Worm (Caenorhabditis elegans) whole organism, mixed stage, embryonic: ENCODE data around the gene cbn-1.

ENCODE experiments used
- M03D4.4 ChIP-seq: sonication (generic microtip); optimal IDR thresholded peaks from 2 replicates; lab custom pipeline; 2017; ENCODE audit warnings: mild to moderate bottlenecking, missing genetic modification characterization, missing compliant biosample characterization
- bed-3 ChIP-seq: fragments of 200-800 bp; sonication (Bioruptor generic); optimal IDR thresholded peaks from 3 replicates; lab custom pipeline; 2018; ENCODE audit warnings: mild to moderate bottlenecking, missing genetic modification characterization, moderate library complexity, missing compliant biosample characterization
- blmp-1 ChIP-seq: fragments of 150-350 bp; optimal IDR thresholded peaks from 2 replicates; lab custom pipeline; 2014; ENCODE audit warnings: missing biosample characterization, missing genetic modification characterization
- ceh-39 ChIP-seq: fragments of 150-350 bp; optimal IDR thresholded peaks from 2 replicates; lab custom pipeline; 2014; ENCODE audit warnings: missing biosample characterization, missing genetic modification characterization
- ceh-43 ChIP-seq: fragments of 200-800 bp; sonication (Bioruptor generic); optimal IDR thresholded peaks from 2 replicates; lab custom pipeline; 2018; ENCODE audit warnings: mild to moderate bottlenecking, missing genetic modification characterization, moderate library complexity, missing compliant biosample characterization
- ceh-83 ChIP-seq: fragments of 200-800 bp; sonication (Bioruptor generic); optimal IDR thresholded peaks from 2 replicates; lab custom pipeline; 2018; ENCODE audit warnings: mild to moderate bottlenecking, missing genetic modification characterization, missing compliant biosample characterization
- ces-1 ChIP-seq: fragments of 150-350 bp; optimal IDR thresholded peaks from 2 replicates; lab custom pipeline; 2014; ENCODE audit warnings: missing biosample characterization, missing genetic modification reagents, missing genetic modification characterization
- cnd-1 ChIP-seq: fragments of 200-800 bp; sonication (Bioruptor generic); optimal IDR thresholded peaks from 2 replicates; lab custom pipeline; 2018; ENCODE audit warnings: mild to moderate bottlenecking, missing genetic modification characterization, missing compliant biosample characterization
- drap-1 ChIP-seq: fragments of 200-800 bp; sonication (Bioruptor generic); optimal IDR thresholded peaks from 3 replicates; lab custom pipeline; 2018; ENCODE audit warnings: mild to moderate bottlenecking, missing genetic modification characterization, missing compliant biosample characterization
- elt-3 ChIP-seq: fragments of 150-350 bp; optimal IDR thresholded peaks from 2 replicates; lab custom pipeline; 2014; ENCODE audit warnings: missing biosample characterization, missing genetic modification characterization
- flh-1 ChIP-seq: fragments of 200-800 bp; sonication (Bioruptor generic); optimal IDR thresholded peaks from 2 replicates; lab custom pipeline; 2018; ENCODE audit warnings: mild to moderate bottlenecking, missing genetic modification characterization, moderate library complexity, missing compliant biosample characterization
- ham-2 ChIP-seq: fragments of 200-800 bp; sonication (Bioruptor generic); optimal IDR thresholded peaks from 2 replicates; lab custom pipeline; 2018; ENCODE audit warnings: mild to moderate bottlenecking, missing genetic modification characterization, missing compliant biosample characterization
- hlh-1 ChIP-seq: fragments of 150-350 bp; optimal IDR thresholded peaks from 2 replicates; lab custom pipeline; 2014; ENCODE audit warnings: missing biosample characterization, missing genetic modification reagents, missing genetic modification characterization
- lin-13 ChIP-seq: fragments of 150-350 bp; optimal IDR thresholded peaks from 2 replicates; lab custom pipeline; 2014; ENCODE audit warnings: missing biosample characterization, missing genetic modification characterization
- mab-5 ChIP-seq: fragments of 150-350 bp; optimal IDR thresholded peaks from 2 replicates; lab custom pipeline; 2014; ENCODE audit warnings: missing biosample characterization, missing genetic modification characterization
- nhr-12 ChIP-seq: fragments of 150-350 bp; optimal IDR thresholded peaks from 2 replicates; lab custom pipeline; 2014; ENCODE audit warnings: missing biosample characterization, missing genetic modification characterization
- nhr-2 ChIP-seq: fragments of 150-350 bp; optimal IDR thresholded peaks from 2 replicates; lab custom pipeline; 2014; ENCODE audit warnings: missing biosample characterization, missing genetic modification characterization
- nhr-237 ChIP-seq: fragments of 150-350 bp; optimal IDR thresholded peaks from 2 replicates; lab custom pipeline; 2014; ENCODE audit warnings: missing biosample characterization, missing genetic modification characterization
- nhr-28 ChIP-seq: fragments of 150-350 bp; optimal IDR thresholded peaks from 2 replicates; lab custom pipeline; 2014; ENCODE audit warnings: missing biosample characterization, missing genetic modification characterization
- pha-4 ChIP-seq: fragments of 150-350 bp; optimal IDR thresholded peaks from 2 replicates; lab custom pipeline; 2018; ENCODE audit warnings: missing biosample characterization, missing genetic modification reagents, missing genetic modification characterization
- sem-2 ChIP-seq: fragments of 200-800 bp; sonication (Bioruptor generic); optimal IDR thresholded peaks from 2 replicates; lab custom pipeline; 2018; ENCODE audit warnings: mild to moderate bottlenecking, missing genetic modification characterization, missing compliant biosample characterization
- snpc-4 ChIP-seq: fragments of 150-350 bp; optimal IDR thresholded peaks from 2 replicates; lab custom pipeline; 2014; ENCODE audit warnings: missing biosample characterization, missing genetic modification characterization
- sptf-1 ChIP-seq: sonication (generic microtip); optimal IDR thresholded peaks from 2 replicates; lab custom pipeline; 2017; ENCODE audit warnings: mild to moderate bottlenecking, missing genetic modification characterization, moderate library complexity, missing compliant biosample characterization
- tbx-8 ChIP-seq: fragments of 200-800 bp; sonication (Bioruptor generic); optimal IDR thresholded peaks from 2 replicates; lab custom pipeline; 2018; ENCODE audit warnings: mild to moderate bottlenecking, missing genetic modification characterization, moderate library complexity, missing compliant biosample characterization
- unc-120 ChIP-seq: sonication (generic microtip); optimal IDR thresholded peaks from 2 replicates; lab custom pipeline; 2017; ENCODE audit warnings: missing genetic modification characterization, missing compliant biosample characterization; ENCODE audit not compliant: poor library complexity, severe bottlenecking
- unc-39 ChIP-seq: fragments of 150-350 bp; optimal IDR thresholded peaks from 2 replicates; lab custom pipeline; 2014; ENCODE audit warnings: missing biosample characterization, missing genetic modification characterization
- unc-62 ChIP-seq: fragments of 150-350 bp; optimal IDR thresholded peaks from 2 replicates; lab custom pipeline; 2014; ENCODE audit warnings: missing biosample characterization, missing genetic modification reagents, missing genetic modification characterization
- zip-8 ChIP-seq: fragments of 150-350 bp; optimal IDR thresholded peaks from 2 replicates; lab custom pipeline; 2014; ENCODE audit warnings: missing biosample characterization, missing genetic modification characterization

The cbn-1 gene

DNA sequence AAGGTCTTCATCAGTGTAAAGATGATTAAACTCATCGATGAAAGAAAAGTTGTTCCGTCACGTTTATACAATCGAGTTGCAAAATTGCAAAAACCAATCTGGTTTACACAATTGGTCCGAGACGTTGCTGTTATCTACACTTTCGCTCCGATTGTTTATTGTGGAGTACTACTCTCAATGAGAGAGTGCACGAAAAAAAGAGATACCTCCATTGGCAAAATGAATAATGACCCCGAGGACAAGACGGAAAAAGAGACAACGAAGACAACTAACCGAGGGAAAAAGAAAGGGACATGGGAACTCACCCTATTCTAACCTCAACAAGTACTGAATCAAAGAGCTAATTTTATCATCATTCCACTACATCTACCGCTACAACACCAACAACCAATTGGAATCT is 18.8 kb downstream of the cbn-1 start:
- TF ChIP-seq unc-120 (tag; lab: Kevin White, UChicago) (peak; percentile 6), ces-1 (GFP tag; lab: Kevin White, UChicago) (peak; percentile 30), hlh-1 (tag; lab: Kevin White, UChicago) (peak; percentile 69), unc-62 (GFP tag; lab: Kevin White, UChicago) (peak; percentile 43), flh-1 (no peak), ceh-39 (no peak), nhr-28 (no peak)

DNA sequence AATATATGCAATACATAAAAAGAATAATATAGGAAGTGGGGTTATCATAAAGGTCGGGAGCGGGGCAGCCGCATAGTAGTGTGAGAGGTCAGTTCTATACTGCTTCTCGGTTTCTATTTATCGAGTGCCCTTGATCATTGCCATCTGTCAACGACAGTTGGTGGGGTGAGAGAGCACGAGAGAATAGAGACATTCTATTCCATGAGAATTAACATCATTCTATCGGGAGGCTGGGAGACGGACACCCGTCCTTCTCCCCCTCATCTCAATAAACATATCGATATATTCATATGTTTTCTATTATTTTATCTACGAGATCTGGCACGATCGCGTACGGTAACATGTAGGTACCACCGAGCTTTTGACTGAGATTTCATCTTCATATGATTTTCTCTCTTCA is 20.2 kb downstream of the cbn-1 start, which contains the start of gene mps-2:
TSS of gene mps-2 (minus strand) at position 101 of the 400 bp plus-strand sequence.
- peak; percentile 63 for TF ChIP-seq cnd-1

DNA sequence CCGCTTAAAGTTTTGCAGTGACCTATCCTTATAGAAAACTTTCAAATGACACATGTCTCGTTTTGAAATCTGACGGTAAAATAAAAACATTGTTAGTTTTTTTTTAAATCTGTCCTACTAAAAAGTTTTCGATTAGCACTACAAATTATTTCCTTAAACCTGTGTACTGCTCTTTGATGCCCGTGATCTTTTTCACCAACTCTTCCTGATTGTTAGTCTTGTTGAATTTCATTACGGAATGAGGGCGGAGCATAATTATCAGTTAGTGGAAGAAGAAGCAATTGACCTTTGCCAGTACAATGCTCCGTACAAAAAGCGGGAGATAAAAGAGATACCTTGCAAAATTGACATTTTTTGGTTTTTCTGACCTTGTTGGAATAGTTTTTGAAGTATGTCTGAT is 25.2 kb downstream of the cbn-1 start, which contains the start of gene K01A2.4:
TSS of gene K01A2.4 (plus strand) at position 301 of the 400 bp plus-strand sequence.
- no peak for TF ChIP-seq nhr-12 (tag; lab: Kevin White, UChicago)
- TF ChIP-seq bed-3 (GFP tag; lab: Kevin White, UChicago): no peak
- TF ChIP-seq ces-1 (GFP tag; lab: Kevin White, UChicago): no peak
- no peak for TF ChIP-seq unc-62 (GFP tag; lab: Kevin White, UChicago)
- no peak for TF ChIP-seq unc-39 (tag; lab: Kevin White, UChicago)
- no peak for TF ChIP-seq flh-1
- no peak for TF ChIP-seq tbx-8 (GFP tag; lab: Kevin White, UChicago)
- no peak for TF ChIP-seq sem-2 (GFP tag; lab: Kevin White, UChicago)
- TF ChIP-seq nhr-237 (tag; lab: Kevin White, UChicago): no peak

DNA sequence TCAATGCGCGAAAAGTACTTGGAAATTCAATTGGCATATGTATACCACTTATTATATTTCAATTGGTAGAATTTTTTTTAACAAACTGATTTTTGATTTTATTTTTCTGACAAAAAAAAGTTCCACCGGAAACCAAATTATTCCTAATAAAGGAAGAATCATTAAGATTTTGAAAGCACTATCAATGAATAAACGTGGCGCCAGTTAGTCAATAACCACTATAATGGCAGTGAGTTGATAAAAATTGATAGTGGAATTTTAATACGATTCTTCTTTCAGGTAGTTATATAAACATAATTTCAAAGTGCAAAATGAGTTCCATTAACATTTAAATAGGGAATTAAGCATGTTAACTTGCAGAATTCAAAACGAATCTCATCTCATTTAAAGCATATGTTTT is 26.7 kb downstream of the cbn-1 start, which contains the start of gene col-69:
TSS of gene col-69 (minus strand) at position 101 of the 400 bp plus-strand sequence.
- TF ChIP-seq ham-2 (no peak), zip-8 (tag; lab: Kevin White, UChicago) (no peak), ceh-83 (no peak), ceh-39 (no peak), pha-4 (no peak), ces-1 (GFP tag; lab: Kevin White, UChicago) (no peak), elt-3 (tag; lab: Kevin White, UChicago) (no peak), M03D4.4 (tag; lab: Kevin White, UChicago) (no peak), flh-1 (no peak), bed-3 (GFP tag; lab: Kevin White, UChicago) (no peak), nhr-237 (tag; lab: Kevin White, UChicago) (no peak), snpc-4 (tag; lab: Kevin White, UChicago) (no peak), tbx-8 (GFP tag; lab: Kevin White, UChicago) (no peak), ceh-43 (GFP tag; lab: Kevin White, UChicago) (no peak)

DNA sequence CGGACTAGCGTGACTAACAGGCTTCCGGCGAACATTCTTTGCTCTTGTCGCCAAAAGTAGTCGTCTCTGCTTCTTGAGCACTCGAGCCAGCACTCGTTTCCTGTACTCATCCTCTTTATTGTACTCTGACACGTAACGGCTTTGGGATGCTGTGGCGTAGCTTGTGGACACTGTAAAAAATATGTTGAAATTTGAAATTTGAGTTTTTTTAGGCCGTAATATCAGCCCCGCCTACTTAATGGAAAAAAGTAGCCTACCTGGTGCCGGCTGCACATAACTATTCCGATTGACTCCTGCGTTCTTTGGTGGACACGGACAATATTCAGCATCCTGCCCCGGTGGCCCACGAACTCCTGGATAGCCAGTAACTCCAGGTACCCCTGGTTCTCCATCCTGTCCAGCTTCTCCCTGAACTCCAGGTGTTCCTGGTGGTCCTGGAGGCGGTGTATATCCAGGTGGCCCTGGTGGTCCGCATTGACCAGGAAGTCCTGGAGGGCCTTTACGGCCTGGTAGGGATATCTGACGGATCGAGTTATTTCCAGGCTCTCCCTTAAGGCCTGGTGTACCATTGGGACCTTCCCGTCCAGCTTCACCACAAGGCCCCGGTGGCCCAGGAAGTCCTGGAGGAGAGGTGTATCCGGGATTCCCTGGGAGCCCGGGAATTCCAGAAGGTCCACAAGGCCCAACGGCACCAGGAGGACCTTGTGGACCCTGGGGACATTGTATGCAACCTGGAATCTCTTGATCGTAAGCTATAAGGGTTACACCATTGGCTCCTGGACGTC is 28.2 kb downstream of the cbn-1 start:
- TF ChIP-seq sptf-1: no peak
- TF ChIP-seq mab-5 (tag; lab: Kevin White, UChicago): no peak
- no peak for TF ChIP-seq pha-4
- no peak for TF ChIP-seq cnd-1
- TF ChIP-seq nhr-12 (tag; lab: Kevin White, UChicago): no peak
- TF ChIP-seq ces-1 (GFP tag; lab: Kevin White, UChicago): no peak
- TF ChIP-seq bed-3 (GFP tag; lab: Kevin White, UChicago): no peak
- no peak for TF ChIP-seq lin-13 (tag; lab: Kevin White, UChicago)
- TF ChIP-seq ceh-43 (GFP tag; lab: Kevin White, UChicago): no peak
- no peak for TF ChIP-seq nhr-28
- TF ChIP-seq drap-1: no peak
- TF ChIP-seq blmp-1 (tag; lab: Kevin White, UChicago): no peak
- TF ChIP-seq nhr-2 (tag; lab: Kevin White, UChicago): no peak
- TF ChIP-seq snpc-4 (tag; lab: Kevin White, UChicago): no peak
- TF ChIP-seq ceh-83: no peak
- TF ChIP-seq unc-120 (tag; lab: Kevin White, UChicago): no peak
